Worm (Caenorhabditis elegans) whole organism, late embryonic: ENCODE measurements around the gene srt-13.
"Not testable (repeated sequence)": the region's sequence is repeated elsewhere in the genome, so short reads cannot be mapped to it uniquely, and the experiment has no call there.

ENCODE experiments used
- K09A11.1 ChIP-seq: sonication (generic microtip); optimal IDR thresholded peaks from 2 replicates; lab custom pipeline; 2017; ENCODE audit warnings: antibody characterized with exemption, mild to moderate bottlenecking, missing genetic modification characterization, missing compliant biosample characterization; ENCODE audit not compliant: insufficient read depth
- T23F11.4 ChIP-seq: fragments of 200-800 bp; sonication (Bioruptor generic); optimal IDR thresholded peaks from 2 replicates; lab custom pipeline; 2018; ENCODE audit warnings: mild to moderate bottlenecking, missing genetic modification characterization, missing compliant biosample characterization
- ahr-1 ChIP-seq: sonication (generic microtip); optimal IDR thresholded peaks from 2 replicates; lab custom pipeline; 2016; ENCODE audit warnings: missing genetic modification characterization, missing compliant biosample characterization
- ceh-14 ChIP-seq: sonication (generic microtip); optimal IDR thresholded peaks from 2 replicates; lab custom pipeline; 2016; ENCODE audit warnings: missing genotype, missing genetic modification characterization, missing compliant biosample characterization
- ceh-2 ChIP-seq: sonication (generic microtip); optimal IDR thresholded peaks from 2 replicates; lab custom pipeline; 2016; ENCODE audit warnings: missing genotype, missing genetic modification characterization, missing compliant biosample characterization
- ceh-22 ChIP-seq: sonication (generic microtip); optimal IDR thresholded peaks from 2 replicates; lab custom pipeline; 2017; ENCODE audit warnings: missing biosample characterization, missing genetic modification characterization
- ceh-24 ChIP-seq: sonication (generic microtip); optimal IDR thresholded peaks from 2 replicates; lab custom pipeline; 2016; ENCODE audit warnings: mild to moderate bottlenecking, missing genetic modification characterization, missing compliant biosample characterization
- ceh-30 ChIP-seq: fragments of 150-350 bp; optimal IDR thresholded peaks from 2 replicates; lab custom pipeline; 2014; ENCODE audit warnings: missing biosample characterization, missing genetic modification characterization
- ceh-31 ChIP-seq: sonication (generic microtip); optimal IDR thresholded peaks from 2 replicates; lab custom pipeline; 2016; ENCODE audit warnings: missing genetic modification characterization, missing compliant biosample characterization
- ceh-48 ChIP-seq: sonication (generic microtip); optimal IDR thresholded peaks from 2 replicates; lab custom pipeline; 2016; ENCODE audit warnings: missing genetic modification characterization, inconsistent platforms, missing compliant biosample characterization
- ceh-9 ChIP-seq: sonication (generic microtip); optimal IDR thresholded peaks from 2 replicates; lab custom pipeline; 2016; ENCODE audit warnings: mild to moderate bottlenecking, missing genetic modification characterization, inconsistent platforms, missing compliant biosample characterization
- che-1 ChIP-seq: sonication (generic microtip); optimal IDR thresholded peaks from 2 replicates; lab custom pipeline; 2016; ENCODE audit warnings: mild to moderate bottlenecking, missing genetic modification characterization, missing compliant biosample characterization
- dve-1 ChIP-seq: sonication (generic microtip); optimal IDR thresholded peaks from 2 replicates; lab custom pipeline; 2017; ENCODE audit warnings: antibody characterized with exemption, mild to moderate bottlenecking, missing genetic modification characterization, missing compliant biosample characterization
- ets-4 ChIP-seq: sonication (generic microtip); optimal IDR thresholded peaks from 2 replicates; lab custom pipeline; 2016; ENCODE audit warnings: missing genetic modification characterization, missing compliant biosample characterization
- eyg-1 ChIP-seq: sonication (generic microtip); optimal IDR thresholded peaks from 2 replicates; lab custom pipeline; 2016; ENCODE audit warnings: missing genotype, missing genetic modification characterization, missing compliant biosample characterization
- fax-1 ChIP-seq: sonication (generic microtip); optimal IDR thresholded peaks from 2 replicates; lab custom pipeline; 2016; ENCODE audit warnings: missing genotype, missing genetic modification characterization, missing compliant biosample characterization
- fkh-10 ChIP-seq: fragments of 150-350 bp; optimal IDR thresholded peaks from 2 replicates; lab custom pipeline; 2014; ENCODE audit warnings: missing biosample characterization, missing genetic modification reagents, missing genetic modification characterization
- hlh-13 ChIP-seq: fragments of 200-800 bp; sonication (Bioruptor generic); optimal IDR thresholded peaks from 2 replicates; lab custom pipeline; 2018; ENCODE audit warnings: mild to moderate bottlenecking, missing genetic modification characterization, missing compliant biosample characterization
- hlh-8 ChIP-seq: sonication (generic microtip); optimal IDR thresholded peaks from 2 replicates; lab custom pipeline; 2016; ENCODE audit warnings: missing genotype, missing genetic modification characterization, missing compliant biosample characterization
- lin-11 ChIP-seq: fragments of 200-800 bp; sonication (Bioruptor generic); optimal IDR thresholded peaks from 2 replicates; lab custom pipeline; 2018; ENCODE audit warnings: mild to moderate bottlenecking, missing genetic modification characterization, missing compliant biosample characterization
- nhr-11 ChIP-seq: fragments of 150-350 bp; optimal IDR thresholded peaks from 2 replicates; lab custom pipeline; 2014; ENCODE audit warnings: missing biosample characterization, missing genetic modification characterization
- nhr-232 ChIP-seq: sonication (generic microtip); optimal IDR thresholded peaks from 2 replicates; lab custom pipeline; 2016; ENCODE audit warnings: missing genetic modification characterization, missing compliant biosample characterization
- npax-4 ChIP-seq: sonication (generic microtip); optimal IDR thresholded peaks from 2 replicates; lab custom pipeline; 2016; ENCODE audit warnings: missing genetic modification characterization, missing compliant biosample characterization
- pat-9 ChIP-seq: fragments of 200-800 bp; sonication (Bioruptor generic); optimal IDR thresholded peaks from 2 replicates; lab custom pipeline; 2018; ENCODE audit warnings: mild to moderate bottlenecking, missing genetic modification characterization, moderate library complexity, missing compliant biosample characterization
- pax-1 ChIP-seq: fragments of 150-350 bp; optimal IDR thresholded peaks from 2 replicates; lab custom pipeline; 2014; ENCODE audit warnings: missing biosample characterization, missing genetic modification characterization
- pha-2 ChIP-seq: sonication (generic microtip); optimal IDR thresholded peaks from 2 replicates; lab custom pipeline; 2017; ENCODE audit warnings: mild to moderate bottlenecking, missing genetic modification characterization, missing compliant biosample characterization
- pha-4 ChIP-seq: fragments of 150-350 bp; optimal IDR thresholded peaks from 2 replicates; lab custom pipeline; 2018; ENCODE audit warnings: missing biosample characterization, missing genetic modification reagents, missing genetic modification characterization
- pqm-1 ChIP-seq: sonication (generic microtip); optimal IDR thresholded peaks from 2 replicates; lab custom pipeline; 2016; ENCODE audit warnings: missing genetic modification characterization, missing compliant biosample characterization
- pros-1 ChIP-seq: fragments of 150-350 bp; optimal IDR thresholded peaks from 2 replicates; lab custom pipeline; 2014; ENCODE audit warnings: missing biosample characterization, missing genetic modification reagents, missing genetic modification characterization
- ref-2 ChIP-seq: sonication (generic microtip); optimal IDR thresholded peaks from 2 replicates; lab custom pipeline; 2016; ENCODE audit warnings: missing genetic modification characterization, missing compliant biosample characterization
- sdc-2 ChIP-seq: sonication (generic microtip); optimal IDR thresholded peaks from 2 replicates; lab custom pipeline; 2016; ENCODE audit warnings: missing genotype, missing genetic modification characterization, missing compliant biosample characterization
- sox-2 ChIP-seq: fragments of 200-800 bp; sonication (Bioruptor generic); IDR thresholded peaks from 2 replicates; pipeline ENCODE4 v1.3.6; 2022; ENCODE audit warnings: missing genetic modification reagents, missing genetic modification characterization, missing compliant biosample characterization
- unc-3 ChIP-seq, 2 experiments: fragments of 200-800 bp in 1 of 2; sonication (Bioruptor generic) in 1 of 2; sonication (generic microtip) in 1 of 2; conservative IDR thresholded peaks in 1 of 2; optimal IDR thresholded peaks in 1 of 2; 2 replicates each; pipeline versions ENCODE4 v1.3.6 to Lab custom; 2016 to 2022; ENCODE audit warnings: missing compliant biosample characterization in 2 of 2, missing genetic modification characterization in 2 of 2, missing genetic modification reagents in 1 of 2
- unc-55 ChIP-seq: sonication (generic microtip); optimal IDR thresholded peaks from 2 replicates; lab custom pipeline; 2017; ENCODE audit warnings: missing biosample characterization, missing genetic modification reagents, missing genetic modification characterization
- ztf-16 ChIP-seq: sonication (generic microtip); optimal IDR thresholded peaks from 2 replicates; lab custom pipeline; 2017; ENCODE audit warnings: missing genetic modification characterization, missing compliant biosample characterization

Gene srt-13

ce11 chrV:4250047-4250446 lies at the start of gene srt-13:
Gene srt-13 (minus strand): TSS chrV:4250147.
- TF ChIP-seq ceh-24 = no peak
- TF ChIP-seq dve-1 (tag; lab: Kevin White, UChicago) = no peak
- no peak for TF ChIP-seq T23F11.4 (GFP tag; lab: Kevin White, UChicago)
- no peak for TF ChIP-seq K09A11.1
- TF ChIP-seq unc-3 (GFP tag; conservative IDR thresholded peaks at IDR 0.05; lab: Robert Waterston, UW) = no peak
- no peak for TF ChIP-seq unc-3 (tag; optimal IDR thresholded peaks at IDR 0.05; lab: Kevin White, UChicago)
- TF ChIP-seq, all 69 proteins: peak for 0

- TF ChIP-seq che-1 (tag; lab: Kevin White, UChicago) (no peak), unc-55 (GFP tag; lab: Kevin White, UChicago) (no peak), ceh-14 (tag; lab: Kevin White, UChicago) (no peak), sdc-2 (no peak), hlh-8 (tag; lab: Kevin White, UChicago) (no peak), ref-2 (no peak), pha-2 (tag; lab: Kevin White, UChicago) (no peak), hlh-13 (no peak), nhr-11 (tag; lab: Kevin White, UChicago) (no peak), lin-11 (tag; lab: Kevin White, UChicago) (no peak), pat-9 (tag; lab: Kevin White, UChicago) (no peak), pha-4 (tag; lab: Kevin White, UChicago) (no peak), pros-1 (tag; lab: Kevin White, UChicago) (no peak), ets-4 (tag; lab: Kevin White, UChicago) (no peak), npax-4 (no peak)
Measured at ce11 chrV:4299741-4300140, 49.8 kb upstream of the srt-13 start, which contains the start of gene ZC132.3. Gene ZC132.3 (minus strand): TSS chrV:4299841.

ce11 chrV:4298579-4298978 lies 48.6 kb upstream of the srt-13 start, which contains the start of gene ZC132.11:
Gene ZC132.11 (minus strand): TSS chrV:4298679.
- TF ChIP-seq sox-2 (GFP tag; lab: Robert Waterston, UW) (no peak), pqm-1 (no peak), ceh-30 (tag; lab: Kevin White, UChicago) (no peak), pha-2 (tag; lab: Kevin White, UChicago) (no peak), lin-11 (tag; lab: Kevin White, UChicago) (no peak), fkh-10 (GFP tag; lab: Kevin White, UChicago) (no peak), T23F11.4 (GFP tag; lab: Kevin White, UChicago) (no peak), ahr-1 (tag; lab: Kevin White, UChicago) (no peak), eyg-1 (no peak), ceh-9 (tag; lab: Kevin White, UChicago) (no peak), dve-1 (tag; lab: Kevin White, UChicago) (no peak), ztf-16 (tag; lab: Kevin White, UChicago) (no peak), pax-1 (no peak), pros-1 (tag; lab: Kevin White, UChicago) (no peak), ceh-2 (tag; lab: Kevin White, UChicago) (no peak)

- TF ChIP-seq ceh-2 (tag; lab: Kevin White, UChicago) = no peak
- no peak for TF ChIP-seq dve-1 (tag; lab: Kevin White, UChicago)
- no peak for TF ChIP-seq ceh-48 (tag; lab: Kevin White, UChicago)
- no peak for TF ChIP-seq nhr-232 (tag; lab: Kevin White, UChicago)
Measured at ce11 chrV:4295920-4296319, 46.0 kb upstream of the srt-13 start, which contains the start of gene F47D2.11. Gene F47D2.11 (minus strand): TSS chrV:4296020.

- not testable (repeated sequence) for TF ChIP-seq ceh-31, fax-1, ceh-22 (tag; lab: Kevin White, UChicago)
Measured at ce11 chrV:4293425-4293824, 43.5 kb upstream of the srt-13 start, which contains the start of gene srh-194. Gene srh-194 (minus strand): TSS chrV:4293525.
